Worm (Caenorhabditis elegans) whole organism, late embryonic: Measurements from ENCODE around the gene B0024.13.

Experiments used
- ceh-18 ChIP-seq: sonication (generic microtip); optimal IDR thresholded peaks from 2 replicates; lab custom pipeline; 2016; ENCODE audit warnings: missing genetic modification characterization, missing compliant biosample characterization
- rnt-1 ChIP-seq: sonication (generic microtip); optimal IDR thresholded peaks from 2 replicates; lab custom pipeline; 2016; ENCODE audit warnings: missing genetic modification characterization, missing compliant biosample characterization

- TF ChIP-seq rnt-1 (tag; lab: Kevin White, UChicago) (no peak), ceh-18 (tag; lab: Kevin White, UChicago) (peak; percentile 23)
Observed at ce11 chrV:10361830-10362397, 41.4 kb downstream of the B0024.13 start, which contains the start of gene cash-1.
